Fruit fly (Drosophila melanogaster) whole organism, embryonic: ENCODE results near the gene Yip1d1.

Experiments
- CG10979 ChIP-seq: fragments of 200-800 bp; sonication (Bioruptor generic); optimal IDR thresholded peaks from 2 replicates; lab custom pipeline; 2018; ENCODE audit warnings: missing biosample characterization, mild to moderate bottlenecking, missing genetic modification characterization, moderate library complexity
- CG3407 ChIP-seq: fragments of 200-800 bp; sonication (Bioruptor generic); optimal IDR thresholded peaks from 2 replicates; lab custom pipeline; 2018; ENCODE audit warnings: missing biosample characterization, mild to moderate bottlenecking, missing genetic modification characterization
- Drgx ChIP-seq: fragments of 200-800 bp; sonication (Bioruptor generic); IDR thresholded peaks from 2 replicates; pipeline ENCODE4 v1.3.6; 2022; ENCODE audit warnings: missing biosample characterization, missing genetic modification characterization
- disco-r ChIP-seq: fragments of 200-800 bp; sonication (Bioruptor generic); optimal IDR thresholded peaks from 2 replicates; lab custom pipeline; 2016; ENCODE audit warnings: missing biosample characterization, missing genetic modification characterization
- pan ChIP-seq, 4 experiments: fragments of >200 bp in 3 of 4; fragments of 200-800 bp in 1 of 4; sonication (Bioruptor generic) in 1 of 4; optimal IDR thresholded peaks in 3 of 4; IDR thresholded peaks in 1 of 4; 2 replicates each; pipeline versions ENCODE4 v1.3.6 to Lab custom; 2017 to 2022; ENCODE audit warnings: missing biosample characterization in 2 of 4, missing genetic modification characterization in 2 of 4, mixed read lengths in 1 of 4

DNA sequence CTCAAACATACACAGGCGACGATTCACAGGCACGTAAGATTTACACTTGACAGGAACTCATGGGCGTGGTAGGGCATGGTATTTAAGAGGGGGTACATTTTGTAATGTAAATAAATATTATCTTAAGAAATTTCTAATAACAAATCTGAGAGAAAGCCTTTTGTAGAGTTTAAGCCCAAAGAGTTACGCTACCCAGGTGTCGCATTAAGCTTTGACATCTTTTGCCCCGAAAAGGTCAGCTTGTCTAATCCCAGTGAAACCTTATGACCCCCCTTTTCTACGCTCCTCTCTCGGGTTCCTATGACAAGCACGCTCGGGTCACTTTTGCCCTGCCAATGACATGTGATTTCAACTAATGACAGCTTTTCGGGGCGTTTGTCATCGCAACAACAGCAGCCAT is 48.7 kb upstream of the Yip1d1 start:
- TF ChIP-seq CG3407 (GFP tag; lab: Kevin White, UChicago): no peak
- TF ChIP-seq disco-r (GFP tag; lab: Kevin White, UChicago): no peak
- no peak for TF ChIP-seq CG10979 (tag; lab: Kevin White, UChicago)
- TF ChIP-seq Drgx (GFP tag; lab: Robert Waterston, UW): no peak
- TF ChIP-seq pan (optimal IDR thresholded peaks at IDR 0.05; lab: Kevin White, UChicago): no peak
- TF ChIP-seq pan (GFP tag; optimal IDR thresholded peaks at IDR 0.05 in 1 of 2, IDR thresholded peaks at IDR 0.05 in 1 of 2): no peak
